Fruit fly (Drosophila melanogaster) whole organism, embryonic: ENCODE measurements around the gene alphaKap4.

Source experiments
- da ChIP-seq: fragments of 200-800 bp; sonication (Bioruptor generic); optimal IDR thresholded peaks from 2 replicates; lab custom pipeline; 2016; ENCODE audit warnings: missing biosample characterization, missing genetic modification characterization
- fru ChIP-seq: fragments of >200 bp; optimal IDR thresholded peaks from 2 replicates; lab custom pipeline; 2017
- kah ChIP-seq: fragments of 200-800 bp; sonication (Bioruptor generic); optimal IDR thresholded peaks from 2 replicates; lab custom pipeline; 2018; ENCODE audit warnings: missing biosample characterization, mild to moderate bottlenecking, missing genetic modification characterization

- no peak for TF ChIP-seq fru (lab: Kevin White, UChicago)
- no peak for TF ChIP-seq kah
- TF ChIP-seq da (GFP tag; lab: Kevin White, UChicago) = no peak
Observed at dm6 chr3L:5971440-5971839, 39.4 kb downstream of the alphaKap4 start.
